Worm (Caenorhabditis elegans) whole organism, L1 larva: ENCODE results near the gene srh-148.

ENCODE experiments used
- mdl-1 ChIP-seq, 2 experiments: fragments of 150-350 bp; optimal IDR thresholded peaks; 2 replicates each; lab custom pipeline; 2014 to 2017; ENCODE audit warnings: missing biosample characterization in 2 of 2, missing genetic modification characterization in 2 of 2, inconsistent platforms in 1 of 2
- mep-1 ChIP-seq: fragments of 150-350 bp; optimal IDR thresholded peaks from 2 replicates; lab custom pipeline; 2014; ENCODE audit warnings: missing biosample characterization, missing genetic modification characterization
- nhr-11 ChIP-seq: fragments of 150-350 bp; optimal IDR thresholded peaks from 2 replicates; lab custom pipeline; 2014; ENCODE audit warnings: missing biosample characterization, missing genetic modification characterization
- swsn-7 ChIP-seq: sonication (generic microtip); optimal IDR thresholded peaks from 2 replicates; lab custom pipeline; 2016; ENCODE audit warnings: missing genetic modification characterization, missing compliant biosample characterization
- tbx-2 ChIP-seq: sonication (generic microtip); optimal IDR thresholded peaks from 2 replicates; lab custom pipeline; 2016; ENCODE audit warnings: missing genetic modification characterization, missing compliant biosample characterization

DNA sequence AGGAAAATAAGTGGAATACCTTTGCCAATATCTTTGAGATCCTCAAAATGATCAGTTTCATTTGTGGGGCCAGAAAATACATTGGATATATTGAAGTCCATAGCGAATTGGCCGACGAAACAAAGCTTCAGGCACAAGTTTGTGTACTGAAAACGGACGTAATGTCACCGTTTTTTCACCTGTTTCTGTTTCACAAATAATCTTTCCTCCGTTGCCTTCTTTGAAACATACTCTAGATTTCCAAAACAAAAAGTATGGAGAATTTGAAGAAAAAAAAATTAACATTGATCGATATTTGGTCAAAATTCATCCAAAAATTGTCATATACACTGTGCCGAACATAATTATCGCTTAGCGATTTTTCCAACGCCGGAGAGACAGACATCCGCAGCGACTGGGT, 4.4 kb upstream of the srh-148 start, which contains the start of gene srz-12:
- TF ChIP-seq mdl-1 (tag; optimal IDR thresholded peaks at IDR 0.05; lab: Kevin White, UChicago) = no peak
- TF ChIP-seq tbx-2 (tag; lab: Kevin White, UChicago) = no peak
- TF ChIP-seq mep-1 (tag; lab: Kevin White, UChicago) = no peak
- no peak for TF ChIP-seq nhr-11 (tag; lab: Kevin White, UChicago)
- TF ChIP-seq swsn-7 (tag; lab: Kevin White, UChicago) = no peak
